Worm (Caenorhabditis elegans) whole organism, mixed stage, embryonic: ENCODE measurements around the gene clec-183.

Experiments used
- ces-1 ChIP-seq: fragments of 150-350 bp; optimal IDR thresholded peaks from 2 replicates; lab custom pipeline; 2014; ENCODE audit warnings: missing biosample characterization, missing genetic modification reagents, missing genetic modification characterization
- cnd-1 ChIP-seq: fragments of 200-800 bp; sonication (Bioruptor generic); optimal IDR thresholded peaks from 2 replicates; lab custom pipeline; 2018; ENCODE audit warnings: mild to moderate bottlenecking, missing genetic modification characterization, missing compliant biosample characterization
- drap-1 ChIP-seq: fragments of 200-800 bp; sonication (Bioruptor generic); optimal IDR thresholded peaks from 3 replicates; lab custom pipeline; 2018; ENCODE audit warnings: mild to moderate bottlenecking, missing genetic modification characterization, missing compliant biosample characterization
- nhr-76 ChIP-seq: sonication (generic microtip); optimal IDR thresholded peaks from 2 replicates; lab custom pipeline; 2017; ENCODE audit warnings: missing biosample characterization, missing genetic modification characterization
- snpc-4 ChIP-seq: fragments of 150-350 bp; optimal IDR thresholded peaks from 2 replicates; lab custom pipeline; 2014; ENCODE audit warnings: missing biosample characterization, missing genetic modification characterization

ce11 chrIV:9353728-9354127 is 25.9 kb downstream of the clec-183 start:
- no peak for TF ChIP-seq nhr-76 (tag; lab: Kevin White, UChicago)
- TF ChIP-seq ces-1 (GFP tag; lab: Kevin White, UChicago) = no peak
- no peak for TF ChIP-seq snpc-4 (tag; lab: Kevin White, UChicago)
- TF ChIP-seq cnd-1 (tag; lab: Kevin White, UChicago) = no peak
- TF ChIP-seq drap-1 (GFP tag; lab: Kevin White, UChicago) = no peak
